Fruit fly (Drosophila melanogaster): ENCODE measurements around the gene CG11760.
A peak's percentile ranks its signal among the peaks of the same experiment; 100 is the strongest.

CG11760 gene

dm6 chr3R:8694110-8694826 lies 24.7 kb upstream of the CG11760 start (continued):
- TF ChIP-seq Hand (GFP tag; optimal IDR thresholded peaks at IDR 0.05) (peak; percentile 91), H2.0 (GFP tag; IDR thresholded peaks at IDR 0.05) (no peak), Rfx (GFP tag; IDR thresholded peaks at IDR 0.05) (peak; percentile 66; the same call in 1 of the 2 replicates), toy (GFP tag; IDR thresholded peaks at IDR 0.05) (peak; percentile 48; the same call in 1 of the 2 replicates), CG12299 (tag; optimal IDR thresholded peaks at IDR 0.05) (peak; percentile 2), CG6813 (GFP tag; optimal IDR thresholded peaks at IDR 0.05) (peak; percentile 21)

- no peak for TF ChIP-seq grau (tag; optimal IDR thresholded peaks at IDR 0.05)
- TF ChIP-seq CG11456 (GFP tag; IDR thresholded peaks at IDR 0.05), result no peak
- peak; percentile 27; the same call in 1 of the 3 replicates for TF ChIP-seq CG16813 (GFP tag; IDR thresholded peaks at IDR 0.05; ENCODE audit: partially characterized antibody)
- no peak for TF ChIP-seq en (GFP tag; optimal IDR thresholded peaks at IDR 0.05)
- no peak for TF ChIP-seq mirr (GFP tag; optimal IDR thresholded peaks at IDR 0.05)
- TF ChIP-seq gfzf (GFP tag; optimal IDR thresholded peaks at IDR 0.05), result no peak
- no peak for TF ChIP-seq CG15269 (tag; optimal IDR thresholded peaks at IDR 0.05)
- peak; percentile 97 for TF ChIP-seq z (GFP tag; IDR thresholded peaks at IDR 0.05)
- TF ChIP-seq CG15696 (tag; optimal IDR thresholded peaks at IDR 0.05), result no peak
- TF ChIP-seq fd102C (GFP tag; optimal IDR thresholded peaks at IDR 0.05), result no peak
- peak; percentile 20 for TF ChIP-seq CG1832 (GFP tag; optimal IDR thresholded peaks at IDR 0.05)
- TF ChIP-seq CG12942 (GFP tag; optimal IDR thresholded peaks at IDR 0.05), result no peak
- no peak for TF ChIP-seq CG1529 (GFP tag; optimal IDR thresholded peaks at IDR 0.05)
- TF ChIP-seq Sox100B (GFP tag; optimal IDR thresholded peaks at IDR 0.05), result no peak
- no peak for TF ChIP-seq Hmx (GFP tag; optimal IDR thresholded peaks at IDR 0.05)
- 0 out of 2 replicates have a peak, but pooled peaks have one; percentile 30 for TF ChIP-seq bbx (GFP tag; IDR thresholded peaks at IDR 0.05; ENCODE audit: partially characterized antibody)
- TF ChIP-seq CG2889 (GFP tag; IDR thresholded peaks at IDR 0.05), result no peak
- no peak for TF ChIP-seq YL-1 (GFP tag; optimal IDR thresholded peaks at IDR 0.05)
- TF ChIP-seq CG2202 (tag; optimal IDR thresholded peaks at IDR 0.05), result no peak
- TF ChIP-seq tgo (GFP tag; IDR thresholded peaks at IDR 0.05), result no peak
- no peak for TF ChIP-seq tup (GFP tag; optimal IDR thresholded peaks at IDR 0.05)
- no peak for TF ChIP-seq CG17912 (GFP tag; optimal IDR thresholded peaks at IDR 0.05)
- no peak for TF ChIP-seq lbe (GFP tag; optimal IDR thresholded peaks at IDR 0.05)
- TF ChIP-seq slbo (GFP tag; IDR thresholded peaks at IDR 0.05), result no peak
- no peak for TF ChIP-seq dati (GFP tag; IDR thresholded peaks at IDR 0.05)
- TF ChIP-seq sc (optimal IDR thresholded peaks at IDR 0.05), result no peak
- no peak for TF ChIP-seq sc (GFP tag; optimal IDR thresholded peaks at IDR 0.05)
- no peak for TF ChIP-seq ranshi (GFP tag; IDR thresholded peaks at IDR 0.05)
- peak; percentile 70; the same call in 1 of the 2 replicates for TF ChIP-seq CG4360 (GFP tag; IDR thresholded peaks at IDR 0.05)
- TF ChIP-seq CG16815 (GFP tag; optimal IDR thresholded peaks at IDR 0.05), result no peak
- TF ChIP-seq NK7.1 (GFP tag; optimal IDR thresholded peaks at IDR 0.05), result no peak
- TF ChIP-seq Max (GFP tag; optimal IDR thresholded peaks at IDR 0.05), result no peak
- TF ChIP-seq pb (GFP tag; optimal IDR thresholded peaks at IDR 0.05), result no peak
- no peak for TF ChIP-seq pan (optimal IDR thresholded peaks at IDR 0.05)
- no peak for TF ChIP-seq pan (GFP tag; optimal IDR thresholded peaks at IDR 0.05 in 1 of 2, IDR thresholded peaks at IDR 0.05 in 1 of 2)
- no peak for TF ChIP-seq disco-r (GFP tag; optimal IDR thresholded peaks at IDR 0.05)
- TF ChIP-seq CG8281 (tag; optimal IDR thresholded peaks at IDR 0.05), result no peak
- TF ChIP-seq CG6272 (GFP tag; IDR thresholded peaks at IDR 0.05), result no peak
- TF ChIP-seq CG30020 (tag; optimal IDR thresholded peaks at IDR 0.05), result no peak
- no peak for TF ChIP-seq CG17328 (GFP tag; IDR thresholded peaks at IDR 0.05)
- TF ChIP-seq Nf-YB (GFP tag; optimal IDR thresholded peaks at IDR 0.05), result peak; percentile 4
- TF ChIP-seq lov (optimal IDR thresholded peaks at IDR 0.05), result no peak
- TF ChIP-seq lov (GFP tag; IDR thresholded peaks at IDR 0.05), result no peak
Measured at dm6 chr3R:8697772-8698259, 21.2 kb upstream of the CG11760 start, which contains the start of gene hb. TSS of gene hb (minus strand) at chr3R:8697822.
